Worm (Caenorhabditis elegans): ENCODE results near the gene elpc-4.

DNA sequence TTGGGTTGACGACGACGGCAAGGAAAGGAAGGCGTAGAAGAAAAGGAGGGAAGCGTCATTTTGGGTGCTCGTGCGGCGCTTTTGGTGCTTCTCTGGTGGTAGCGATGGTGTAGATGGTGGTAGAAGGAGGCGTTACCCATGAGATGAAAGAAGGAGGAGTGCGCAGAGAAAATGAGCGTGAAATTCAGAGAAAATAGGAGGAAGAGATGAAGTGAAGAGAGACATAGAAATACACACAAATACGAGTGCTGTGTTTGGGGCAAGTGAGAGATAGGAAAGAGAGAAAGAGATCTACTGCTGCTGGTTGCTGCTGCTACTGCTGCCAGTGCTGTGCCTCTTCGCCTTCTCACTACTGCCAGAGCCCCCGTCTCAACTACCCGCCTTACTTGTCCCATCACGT is 49.8 kb downstream of the elpc-4 start:
- TF ChIP-seq ama-1 (optimal IDR thresholded peaks at IDR 0.05) (no peak), sea-1 (GFP tag; conservative IDR thresholded peaks at IDR 0.05) (no peak), hnd-1 (tag; optimal IDR thresholded peaks at IDR 0.05) (no peak), ets-7 (tag; optimal IDR thresholded peaks at IDR 0.05) (no peak)
